Worm (Caenorhabditis elegans): ENCODE results near the gene H04D03.7.

Gene H04D03.7

ce11 chrIII:10415822-10416221 is 30.8 kb downstream of the H04D03.7 start, which contains the start of gene ymel-1 (continued):
- TF ChIP-seq lin-40 (tag; optimal IDR thresholded peaks at IDR 0.05) (peak; percentile 20), dpl-1 (GFP tag; optimal IDR thresholded peaks at IDR 0.05) (no peak), unc-62 (GFP tag; optimal IDR thresholded peaks at IDR 0.05) (no peak), atf-7 (tag; optimal IDR thresholded peaks at IDR 0.05) (no peak), tbp1 (GFP tag; optimal IDR thresholded peaks at IDR 0.05) (peak; percentile 4), ekl-4 (GFP tag; IDR thresholded peaks at IDR 0.05) (no peak), hlh-26 (GFP tag; conservative IDR thresholded peaks at IDR 0.05) (no peak), Y95B8A.8 (GFP tag; IDR thresholded peaks at IDR 0.05) (no peak), B0035.1 (tag; optimal IDR thresholded peaks at IDR 0.05) (peak; percentile 11), xnd-1 (tag; optimal IDR thresholded peaks at IDR 0.05) (no peak), egl-18 (GFP tag; IDR thresholded peaks at IDR 0.05) (no peak), attf-3 (GFP tag; conservative IDR thresholded peaks at IDR 0.05) (no peak), ztf-3 (GFP tag; optimal IDR thresholded peaks at IDR 0.05) (no peak), sea-2 (GFP tag; IDR thresholded peaks at IDR 0.05) (no peak), egrh-3 (GFP tag; IDR thresholded peaks at IDR 0.05) (no peak), ama-1 (optimal IDR thresholded peaks at IDR 0.05) (peak; percentile 41), ama-1 (GFP tag; optimal IDR thresholded peaks at IDR 0.05) (no peak), lin-35 (GFP tag; optimal IDR thresholded peaks at IDR 0.05) (peak in 1 of 3 experiments; percentile 42), F33H1.4 (GFP tag; IDR thresholded peaks at IDR 0.05) (0 out of 2 replicates have a peak, but pooled peaks have one; percentile 9), B0019.2 (GFP tag; conservative IDR thresholded peaks at IDR 0.05) (no peak), aptf-3 (GFP tag; IDR thresholded peaks at IDR 0.05) (no peak), die-1 (tag; optimal IDR thresholded peaks at IDR 0.05) (no peak), mel-28 (tag; optimal IDR thresholded peaks at IDR 0.05; ENCODE audit: borderline replicate concordance) (no peak), ceh-91 (GFP tag; IDR thresholded peaks at IDR 0.05) (no peak), C06A6.2 (GFP tag; conservative IDR thresholded peaks at IDR 0.05) (no peak), nhr-80 (tag; optimal IDR thresholded peaks at IDR 0.05) (peak; percentile 28), cebp-1 (GFP tag; IDR thresholded peaks at IDR 0.05) (no peak), cebp-1 (tag; optimal IDR thresholded peaks at IDR 0.05) (peak; percentile 55), dpff-1 (tag; optimal IDR thresholded peaks at IDR 0.05) (no peak), zim-3 (tag; optimal IDR thresholded peaks at IDR 0.05) (no peak), lin-54 (GFP tag; optimal IDR thresholded peaks at IDR 0.05) (peak; percentile 11), akir-1 (GFP tag; optimal IDR thresholded peaks at IDR 0.05) (no peak), Y53G8AR.9 (GFP tag; conservative IDR thresholded peaks at IDR 0.05) (0 out of 2 replicates have a peak, but pooled peaks have one; percentile 23), nhr-179 (tag; optimal IDR thresholded peaks at IDR 0.05) (no peak), nhr-27 (tag; optimal IDR thresholded peaks at IDR 0.05) (no peak), mcd-1 (GFP tag; IDR thresholded peaks at IDR 0.05) (peak; percentile 88), madf-6 (GFP tag; IDR thresholded peaks at IDR 0.05) (no peak), ets-4 (GFP tag; optimal IDR thresholded peaks at IDR 0.05) (no peak), bed-1 (GFP tag; IDR thresholded peaks at IDR 0.05) (no peak), ceh-27 (GFP tag; optimal IDR thresholded peaks at IDR 0.05) (no peak), snpc-3.4 (tag; optimal IDR thresholded peaks at IDR 0.05) (no peak), let-607 (tag; optimal IDR thresholded peaks at IDR 0.05) (peak in 1 of 2 experiments; percentile 40), nfyb-1 (GFP tag; IDR thresholded peaks at IDR 0.05) (peak; percentile 58; the same call in 1 of the 2 replicates), nhr-90 (tag; optimal IDR thresholded peaks at IDR 0.05) (peak; percentile 19), K12H6.12 (tag; optimal IDR thresholded peaks at IDR 0.05) (no peak), sdz-38 (tag; optimal IDR thresholded peaks at IDR 0.05) (no peak), pbrm-1 (GFP tag; IDR thresholded peaks at IDR 0.05) (peak; percentile 32; the same call in 1 of the 2 replicates), F52B5.7 (tag; optimal IDR thresholded peaks at IDR 0.05) (peak; percentile 39)

All from whole organism, young adult.